Fruit fly (Drosophila melanogaster) whole organism, pupa: Measurements from ENCODE around the gene jus.

ENCODE experiments used
- CG14655 ChIP-seq: fragments of 200-800 bp; sonication (Bioruptor generic); optimal IDR thresholded peaks from 3 replicates; lab custom pipeline; 2017; ENCODE audit warnings: mild to moderate bottlenecking, missing biosample characterization, missing genetic modification reagents, missing genetic modification characterization
- CG15710 ChIP-seq: fragments of 200-800 bp; sonication (Bioruptor generic); optimal IDR thresholded peaks from 2 replicates; lab custom pipeline; 2018; ENCODE audit warnings: missing biosample characterization, mild to moderate bottlenecking, missing genetic modification characterization, moderate library complexity
- CG17806 ChIP-seq: fragments of 200-800 bp; sonication (Bioruptor generic); optimal IDR thresholded peaks from 2 replicates; lab custom pipeline; 2018; ENCODE audit warnings: missing biosample characterization, mild to moderate bottlenecking, missing genetic modification characterization, moderate library complexity
- CG32121 ChIP-seq: fragments of 200-800 bp; sonication (Bioruptor generic); IDR thresholded peaks from 2 replicates; pipeline ENCODE4 v1.3.6; 2022; ENCODE audit warnings: missing biosample characterization, missing genetic modification characterization
- CG8301 ChIP-seq: fragments of 200-800 bp; sonication (Bioruptor generic); optimal IDR thresholded peaks from 2 replicates; lab custom pipeline; 2018; ENCODE audit warnings: missing biosample characterization, mild to moderate bottlenecking, missing genetic modification characterization
- CG9948 ChIP-seq: fragments of 200-800 bp; sonication (Bioruptor generic); optimal IDR thresholded peaks from 2 replicates; lab custom pipeline; 2018; ENCODE audit warnings: missing biosample characterization, mild to moderate bottlenecking, missing genetic modification characterization, moderate library complexity
- D1 ChIP-seq: fragments of 200-800 bp; sonication (Bioruptor generic); optimal IDR thresholded peaks from 2 replicates; lab custom pipeline; 2018; ENCODE audit warnings: missing biosample characterization, mild to moderate bottlenecking, missing genetic modification characterization, moderate library complexity
- EcR ChIP-seq: fragments of 200-800 bp; sonication (Bioruptor generic); optimal IDR thresholded peaks from 3 replicates; lab custom pipeline; 2019; ENCODE audit warnings: missing biosample characterization, missing genetic modification characterization, mild to moderate bottlenecking, moderate library complexity, missing genetic modification reagents
- Snoo ChIP-seq: fragments of 200-800 bp; sonication (Bioruptor generic); optimal IDR thresholded peaks from 3 replicates; lab custom pipeline; 2017; ENCODE audit warnings: missing biosample characterization, mild to moderate bottlenecking, missing genetic modification characterization, inconsistent platforms
- fd96Ca ChIP-seq: fragments of 200-800 bp; sonication (Bioruptor generic); IDR thresholded peaks from 3 replicates; pipeline ENCODE4 v1.3.6; 2022; ENCODE audit warnings: missing biosample characterization, missing genetic modification characterization
- gl ChIP-seq: fragments of 200-800 bp; sonication (Bioruptor generic); optimal IDR thresholded peaks from 2 replicates; lab custom pipeline; 2018; ENCODE audit warnings: missing biosample characterization, mild to moderate bottlenecking, missing genetic modification characterization
- rn ChIP-seq: fragments of 200-800 bp; sonication (Bioruptor generic); IDR thresholded peaks from 2 replicates; pipeline ENCODE4 v1.3.6; 2022; ENCODE audit warnings: missing biosample characterization, missing genetic modification characterization

DNA sequence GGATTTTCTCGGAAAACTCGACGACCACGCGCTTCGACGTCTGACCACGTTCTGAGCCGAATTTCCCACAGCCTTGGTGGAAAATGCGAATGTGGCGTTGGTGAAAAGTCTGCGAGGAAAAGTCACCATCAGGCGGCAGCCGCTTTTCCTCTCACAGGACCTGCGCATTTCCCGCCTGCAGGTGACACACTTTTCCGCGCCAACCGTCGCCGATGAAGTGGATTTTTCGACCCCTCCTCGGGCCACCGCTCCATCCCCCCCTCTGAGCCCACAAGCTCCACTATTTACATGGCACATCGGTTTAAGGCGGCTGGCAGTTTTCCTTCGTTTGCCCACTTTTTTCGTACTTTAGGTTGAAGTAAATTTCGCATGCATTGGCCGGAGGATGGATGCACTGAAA, at the start of gene jus:
- TF ChIP-seq CG15710 (no peak), CG32121 (GFP tag; lab: Robert Waterston, UW) (no peak), rn (GFP tag; lab: Robert Waterston, UW) (no peak), D1 (no peak), EcR (no peak), CG14655 (GFP tag; lab: Kevin White, UChicago) (no peak), CG9948 (no peak), Snoo (tag; lab: Kevin White, UChicago) (no peak), fd96Ca (GFP tag; lab: Robert Waterston, UW) (no peak), CG17806 (tag; lab: Kevin White, UChicago) (no peak), CG8301 (tag; lab: Kevin White, UChicago) (no peak), gl (tag; lab: Kevin White, UChicago) (no peak)
